Fruit fly (Drosophila melanogaster): ENCODE measurements around the gene mub.

mub gene

dm6 chr3L:21973640-21974039 is 129.1 kb downstream of the mub start:
- TF ChIP-seq Med (GFP tag), result peak; percentile 81
- peak; percentile 36; the same call in 2 of the 3 replicates for TF ChIP-seq row (GFP tag; IDR thresholded peaks at IDR 0.05)
- no peak for TF ChIP-seq YL-1 (GFP tag; optimal IDR thresholded peaks at IDR 0.05)
- TF ChIP-seq nom (GFP tag; optimal IDR thresholded peaks at IDR 0.05), result no peak
- peak; percentile 72 for TF ChIP-seq sens (GFP tag)
- no peak for TF ChIP-seq knrl (GFP tag; IDR thresholded peaks at IDR 0.05; ENCODE audit: partially characterized antibody)
- TF ChIP-seq D19B (GFP tag; optimal IDR thresholded peaks at IDR 0.05), result peak; percentile 47

- TF ChIP-seq crol (GFP tag; IDR thresholded peaks at IDR 0.05) (peak; percentile 48), Hsf (GFP tag; optimal IDR thresholded peaks at IDR 0.05) (no peak)
Observed at dm6 chr3L:21979789-21980188, 135.2 kb downstream of the mub start.

Measured in whole organism, embryonic.